Worm (Caenorhabditis elegans) whole organism, late embryonic: ENCODE measurements around the gene sut-1.

Source experiments
- C08G9.2 ChIP-seq: sonication (generic microtip); optimal IDR thresholded peaks from 2 replicates; lab custom pipeline; 2016; ENCODE audit warnings: mild to moderate bottlenecking, missing genetic modification characterization, moderate library complexity, missing compliant biosample characterization
- K09A11.1 ChIP-seq: sonication (generic microtip); optimal IDR thresholded peaks from 2 replicates; lab custom pipeline; 2017; ENCODE audit warnings: antibody characterized with exemption, mild to moderate bottlenecking, missing genetic modification characterization, missing compliant biosample characterization; ENCODE audit not compliant: insufficient read depth
- ama-1 ChIP-seq: fragments of 150-350 bp; optimal IDR thresholded peaks from 2 replicates; lab custom pipeline; 2014
- ceh-19 ChIP-seq: fragments of 200-800 bp; sonication (Bioruptor generic); optimal IDR thresholded peaks from 2 replicates; lab custom pipeline; 2018; ENCODE audit warnings: mild to moderate bottlenecking, missing genetic modification characterization, missing compliant biosample characterization
- ceh-24 ChIP-seq: sonication (generic microtip); optimal IDR thresholded peaks from 2 replicates; lab custom pipeline; 2016; ENCODE audit warnings: mild to moderate bottlenecking, missing genetic modification characterization, missing compliant biosample characterization
- ceh-34 ChIP-seq: sonication (generic microtip); optimal IDR thresholded peaks from 2 replicates; lab custom pipeline; 2016; ENCODE audit warnings: mild to moderate bottlenecking, missing genetic modification characterization, missing compliant biosample characterization
- ceh-6 ChIP-seq: fragments of 200-800 bp; sonication (Bioruptor generic); optimal IDR thresholded peaks from 2 replicates; lab custom pipeline; 2018; ENCODE audit warnings: mild to moderate bottlenecking, missing genetic modification characterization, missing compliant biosample characterization
- che-1 ChIP-seq: sonication (generic microtip); optimal IDR thresholded peaks from 2 replicates; lab custom pipeline; 2016; ENCODE audit warnings: mild to moderate bottlenecking, missing genetic modification characterization, missing compliant biosample characterization
- ets-4 ChIP-seq: sonication (generic microtip); optimal IDR thresholded peaks from 2 replicates; lab custom pipeline; 2016; ENCODE audit warnings: missing genetic modification characterization, missing compliant biosample characterization
- nhr-11 ChIP-seq: fragments of 150-350 bp; optimal IDR thresholded peaks from 2 replicates; lab custom pipeline; 2014; ENCODE audit warnings: missing biosample characterization, missing genetic modification characterization
- pax-1 ChIP-seq: fragments of 150-350 bp; optimal IDR thresholded peaks from 2 replicates; lab custom pipeline; 2014; ENCODE audit warnings: missing biosample characterization, missing genetic modification characterization
- pqm-1 ChIP-seq: sonication (generic microtip); optimal IDR thresholded peaks from 2 replicates; lab custom pipeline; 2016; ENCODE audit warnings: missing genetic modification characterization, missing compliant biosample characterization
- tbx-2 ChIP-seq: sonication (generic microtip); optimal IDR thresholded peaks from 2 replicates; lab custom pipeline; 2016; ENCODE audit warnings: missing genetic modification characterization, missing compliant biosample characterization
- zip-5 ChIP-seq: sonication (generic microtip); optimal IDR thresholded peaks from 2 replicates; lab custom pipeline; 2016; ENCODE audit warnings: missing genetic modification characterization, missing compliant biosample characterization

ce11 chrII:1102209-1102608 is 20.9 kb downstream of the sut-1 start:
- no peak for TF ChIP-seq ama-1
- no peak for TF ChIP-seq che-1 (tag; lab: Kevin White, UChicago)
- no peak for TF ChIP-seq C08G9.2
- no peak for TF ChIP-seq pqm-1 (tag; lab: Kevin White, UChicago)
- TF ChIP-seq pax-1 (tag; lab: Kevin White, UChicago) = no peak
- TF ChIP-seq ceh-19 (GFP tag; lab: Kevin White, UChicago) = no peak
- TF ChIP-seq ceh-24 (tag; lab: Kevin White, UChicago) = no peak
- TF ChIP-seq nhr-11 = no peak
- TF ChIP-seq ceh-34 = no peak
- TF ChIP-seq K09A11.1 (tag; lab: Kevin White, UChicago) = no peak
- no peak for TF ChIP-seq tbx-2 (tag; lab: Kevin White, UChicago)
- no peak for TF ChIP-seq zip-5 (tag; lab: Kevin White, UChicago)
- no peak for TF ChIP-seq ets-4 (tag; lab: Kevin White, UChicago)
- TF ChIP-seq ceh-6 (GFP tag; lab: Kevin White, UChicago) = no peak
